Fruit fly (Drosophila melanogaster) whole organism, embryonic: ENCODE measurements around the gene Chd64.

Experiments
- CG16813 ChIP-seq: fragments of 200-800 bp; sonication (Bioruptor generic); IDR thresholded peaks from 3 replicates; pipeline ENCODE4 v1.3.6; 2022; ENCODE audit warnings: missing biosample characterization, missing genetic modification characterization; ENCODE audit not compliant: partially characterized antibody
- CG17359 ChIP-seq: fragments of 200-800 bp; sonication (Bioruptor generic); optimal IDR thresholded peaks from 3 replicates; lab custom pipeline; 2018; ENCODE audit warnings: missing biosample characterization, mild to moderate bottlenecking, missing genetic modification characterization, moderate library complexity
- CG2889 ChIP-seq: fragments of 200-800 bp; sonication (Bioruptor generic); IDR thresholded peaks from 3 replicates; pipeline ENCODE4 v1.3.6; 2022; ENCODE audit warnings: missing biosample characterization, missing genetic modification characterization
- CG31441 ChIP-seq: fragments of 200-800 bp; sonication (Bioruptor generic); IDR thresholded peaks from 2 replicates; pipeline ENCODE4 v1.3.6; 2022; ENCODE audit warnings: missing biosample characterization, missing genetic modification characterization
- CG3407 ChIP-seq: fragments of 200-800 bp; sonication (Bioruptor generic); optimal IDR thresholded peaks from 2 replicates; lab custom pipeline; 2018; ENCODE audit warnings: missing biosample characterization, mild to moderate bottlenecking, missing genetic modification characterization
- CG3726 ChIP-seq: fragments of 200-800 bp; sonication (Bioruptor generic); IDR thresholded peaks from 3 replicates; pipeline ENCODE4, ENCODE4 v1.3.6; 2022; ENCODE audit warnings: missing biosample characterization, missing genetic modification characterization
- CG3838 ChIP-seq: fragments of 200-800 bp; sonication (Bioruptor generic); optimal IDR thresholded peaks from 3 replicates; lab custom pipeline; 2016; ENCODE audit warnings: missing biosample characterization, missing genetic modification characterization
- CG4282 ChIP-seq: fragments of 200-800 bp; sonication (Bioruptor generic); optimal IDR thresholded peaks from 2 replicates; lab custom pipeline; 2016; ENCODE audit warnings: missing biosample characterization, missing genetic modification characterization
- CG6813 ChIP-seq: fragments of 200-800 bp; sonication (Bioruptor generic); optimal IDR thresholded peaks from 2 replicates; lab custom pipeline; 2017; ENCODE audit warnings: missing biosample characterization, missing genetic modification characterization, mild to moderate bottlenecking, moderate library complexity, missing genetic modification reagents
- CG7556 ChIP-seq: fragments of 200-800 bp; sonication (Bioruptor generic); optimal IDR thresholded peaks from 2 replicates; lab custom pipeline; 2017; ENCODE audit warnings: missing biosample characterization, mild to moderate bottlenecking, missing genetic modification characterization
- CG9215 ChIP-seq: fragments of 200-800 bp; sonication (Bioruptor generic); IDR thresholded peaks from 2 replicates; pipeline ENCODE4 v1.3.6; 2022; ENCODE audit warnings: missing biosample characterization, missing genetic modification characterization
- Dad ChIP-seq: fragments of 200-800 bp; sonication (Bioruptor generic); optimal IDR thresholded peaks from 3 replicates; lab custom pipeline; 2016; ENCODE audit warnings: missing biosample characterization, missing genetic modification characterization
- Doc3 ChIP-seq: fragments of 200-800 bp; sonication (Bioruptor generic); IDR thresholded peaks from 3 replicates; pipeline ENCODE4 v1.3.6; 2022; ENCODE audit warnings: missing biosample characterization, missing genetic modification characterization; ENCODE audit not compliant: partially characterized antibody
- Dref ChIP-seq: fragments of 200-800 bp; sonication (Bioruptor generic); IDR thresholded peaks from 2 replicates; pipeline ENCODE4 v1.3.6; 2022; ENCODE audit warnings: missing biosample characterization, missing genetic modification characterization
- Fer3 ChIP-seq: fragments of 200-800 bp; sonication (Bioruptor generic); optimal IDR thresholded peaks from 2 replicates; lab custom pipeline; 2018; ENCODE audit warnings: missing biosample characterization, mild to moderate bottlenecking, missing genetic modification characterization, moderate library complexity
- Gsc ChIP-seq: fragments of 200-800 bp; sonication (Bioruptor generic); IDR thresholded peaks from 2 replicates; pipeline ENCODE4 v1.3.6; 2022; ENCODE audit warnings: missing biosample characterization, missing genetic modification characterization
- H15 ChIP-seq: fragments of 200-800 bp; sonication (Bioruptor generic); IDR thresholded peaks from 3 replicates; pipeline ENCODE4 v1.3.6; 2022; ENCODE audit warnings: missing biosample characterization, missing genetic modification characterization
- Hr39 ChIP-seq: fragments of >200 bp; optimal IDR thresholded peaks from 2 replicates; lab custom pipeline; 2017
- Lpt ChIP-seq: fragments of >200 bp; optimal IDR thresholded peaks from 2 replicates; lab custom pipeline; 2018; ENCODE audit warnings: missing biosample characterization, missing genetic modification characterization
- NC2α ChIP-seq: fragments of 200-800 bp; sonication (Bioruptor generic); optimal IDR thresholded peaks from 2 replicates; lab custom pipeline; 2016; ENCODE audit warnings: missing biosample characterization, missing genetic modification characterization
- NK7.1 ChIP-seq: fragments of 200-800 bp; sonication (Bioruptor generic); optimal IDR thresholded peaks from 3 replicates; lab custom pipeline; 2016; ENCODE audit warnings: missing biosample characterization, missing genetic modification characterization
- Pdp1 ChIP-seq, 2 experiments: fragments of 200-800 bp; sonication (Bioruptor generic); optimal IDR thresholded peaks; 3 replicates each; lab custom pipeline; 2016; ENCODE audit warnings: missing biosample characterization in 2 of 2, missing genetic modification characterization in 2 of 2, mild to moderate bottlenecking in 1 of 2, moderate library complexity in 1 of 2
- Rfx ChIP-seq: fragments of 200-800 bp; sonication (Bioruptor generic); IDR thresholded peaks from 2 replicates; pipeline ENCODE4 v1.3.6; 2022; ENCODE audit warnings: missing biosample characterization, missing genetic modification characterization
- Stat92E ChIP-seq, 3 experiments: fragments of >200 bp in 2 of 3; fragments of 200-800 bp in 1 of 3; sonication (Bioruptor generic) in 1 of 3; optimal IDR thresholded peaks; 2 replicates each; lab custom pipeline; 2017 to 2019; ENCODE audit warnings: missing biosample characterization in 3 of 3, missing genetic modification characterization in 3 of 3, mild to moderate bottlenecking in 1 of 3, moderate library complexity in 1 of 3
- YL-1 ChIP-seq: fragments of 200-800 bp; sonication (Bioruptor generic); optimal IDR thresholded peaks from 3 replicates; lab custom pipeline; 2017; ENCODE audit warnings: missing biosample characterization, mild to moderate bottlenecking, missing genetic modification characterization
- bowl ChIP-seq: fragments of 200-800 bp; sonication (Bioruptor generic); IDR thresholded peaks from 2 replicates; pipeline ENCODE4 v1.3.6; 2022; ENCODE audit warnings: missing biosample characterization, missing genetic modification characterization
- bsh ChIP-seq, 2 experiments: fragments of 200-800 bp; sonication (Bioruptor generic); optimal IDR thresholded peaks; 2 replicates each; lab custom pipeline; 2017 to 2018; ENCODE audit warnings: mild to moderate bottlenecking in 2 of 2, missing biosample characterization in 2 of 2, missing genetic modification characterization in 2 of 2, moderate library complexity in 1 of 2
- dan ChIP-seq: fragments of 200-800 bp; sonication (Bioruptor generic); IDR thresholded peaks from 2 replicates; pipeline ENCODE4 v1.3.6; 2022; ENCODE audit warnings: missing biosample characterization, missing genetic modification characterization
- dimm ChIP-seq: fragments of 200-800 bp; sonication (Bioruptor generic); IDR thresholded peaks from 2 replicates; pipeline ENCODE4 v1.3.6; 2022; ENCODE audit warnings: missing biosample characterization, missing genetic modification characterization
- dmrt99B ChIP-seq: fragments of 200-800 bp; sonication (Bioruptor generic); optimal IDR thresholded peaks from 2 replicates; lab custom pipeline; 2018; ENCODE audit warnings: missing biosample characterization, mild to moderate bottlenecking, missing genetic modification characterization, moderate library complexity
- gcm ChIP-seq: fragments of 200-800 bp; sonication (Bioruptor generic); optimal IDR thresholded peaks from 2 replicates; lab custom pipeline; 2019; ENCODE audit warnings: missing biosample characterization, mild to moderate bottlenecking, missing genetic modification characterization, moderate library complexity
- gcm2 ChIP-seq: fragments of 200-800 bp; sonication (Bioruptor generic); optimal IDR thresholded peaks from 2 replicates; lab custom pipeline; 2016; ENCODE audit warnings: missing biosample characterization, missing genetic modification characterization
- gsb ChIP-seq: fragments of 200-800 bp; sonication (Bioruptor generic); IDR thresholded peaks from 2 replicates; pipeline ENCODE4 v1.3.6; 2022; ENCODE audit warnings: missing biosample characterization, missing genetic modification characterization
- hb ChIP-seq: fragments of 200-800 bp; sonication (Bioruptor generic); IDR thresholded peaks from 3 replicates; pipeline ENCODE4 v1.3.6; 2022; ENCODE audit warnings: missing biosample characterization, missing genetic modification characterization; ENCODE audit not compliant: partially characterized antibody
- knrl ChIP-seq: fragments of 200-800 bp; sonication (Bioruptor generic); IDR thresholded peaks from 3 replicates; pipeline ENCODE4 v1.3.6; 2022; ENCODE audit warnings: missing biosample characterization, missing genetic modification characterization; ENCODE audit not compliant: partially characterized antibody
- oc ChIP-seq: fragments of 200-800 bp; sonication (Bioruptor generic); optimal IDR thresholded peaks from 2 replicates; lab custom pipeline; 2018; ENCODE audit warnings: missing biosample characterization, mild to moderate bottlenecking, missing genetic modification characterization, moderate library complexity
- org-1 ChIP-seq: fragments of 200-800 bp; sonication (Bioruptor generic); optimal IDR thresholded peaks from 2 replicates; lab custom pipeline; 2017; ENCODE audit warnings: missing biosample characterization, missing genetic modification characterization
- otp ChIP-seq: fragments of 200-800 bp; sonication (Bioruptor generic); IDR thresholded peaks from 3 replicates; pipeline ENCODE4, ENCODE4 v1.3.6; 2022; ENCODE audit warnings: missing biosample characterization, missing genetic modification characterization
- peb ChIP-seq: fragments of 200-800 bp; sonication (Bioruptor generic); IDR thresholded peaks from 2 replicates; pipeline ENCODE4 v1.3.6; 2022; ENCODE audit warnings: missing biosample characterization, missing genetic modification characterization
- phol ChIP-seq: fragments of 200-800 bp; sonication (Bioruptor generic); optimal IDR thresholded peaks from 3 replicates; lab custom pipeline; 2018; ENCODE audit warnings: missing biosample characterization, mild to moderate bottlenecking, missing genetic modification characterization, moderate library complexity
- pita ChIP-seq: fragments of 200-800 bp; sonication (Bioruptor generic); optimal IDR thresholded peaks from 2 replicates; lab custom pipeline; 2017; ENCODE audit warnings: missing biosample characterization, mild to moderate bottlenecking, missing genetic modification characterization
- run ChIP-seq: fragments of 200-800 bp; sonication (Bioruptor generic); optimal IDR thresholded peaks from 3 replicates; lab custom pipeline; 2018; ENCODE audit warnings: missing biosample characterization, mild to moderate bottlenecking, missing genetic modification characterization
- sens ChIP-seq: fragments of 200-800 bp; sonication (Bioruptor generic); peaks from one replicate; lab custom pipeline; 2016; ENCODE audit warnings: missing biosample characterization, missing genetic modification characterization
- shn ChIP-seq: fragments of 200-800 bp; sonication (Bioruptor generic); optimal IDR thresholded peaks from 3 replicates; lab custom pipeline; 2016; ENCODE audit warnings: missing biosample characterization, missing genetic modification characterization
- sisA ChIP-seq: fragments of 200-800 bp; sonication (Bioruptor generic); IDR thresholded peaks from 2 replicates; pipeline ENCODE4 v1.3.6; 2022; ENCODE audit warnings: missing biosample characterization, missing genetic modification characterization
- stwl ChIP-seq: fragments of 200-800 bp; sonication (Bioruptor generic); optimal IDR thresholded peaks from 3 replicates; lab custom pipeline; 2018; ENCODE audit warnings: missing biosample characterization, mild to moderate bottlenecking, missing genetic modification characterization, moderate library complexity
- tna ChIP-seq: fragments of 200-800 bp; sonication (Bioruptor generic); IDR thresholded peaks from 2 replicates; pipeline ENCODE4 v1.3.6; 2022; ENCODE audit warnings: missing biosample characterization, missing genetic modification characterization; ENCODE audit not compliant: partially characterized antibody
- wek ChIP-seq: fragments of 200-800 bp; sonication (Bioruptor generic); optimal IDR thresholded peaks from 3 replicates; lab custom pipeline; 2018; ENCODE audit warnings: missing biosample characterization, mild to moderate bottlenecking, missing genetic modification characterization, moderate library complexity
- zen2 ChIP-seq: fragments of 200-800 bp; sonication (Bioruptor generic); IDR thresholded peaks from 3 replicates; pipeline ENCODE4 v1.3.6; 2022; ENCODE audit warnings: missing biosample characterization, missing genetic modification characterization; ENCODE audit not compliant: partially characterized antibody

Gene Chd64

dm6 chr3L:4133724-4134678 lies 11.8 kb upstream of the Chd64 start, which contains the start of gene ens (continued):
- TF ChIP-seq bsh (GFP tag; optimal IDR thresholded peaks at IDR 0.05; lab: Kevin White, UChicago) (no peak), Lpt (no peak), Rfx (GFP tag; lab: Robert Waterston, UW) (0 out of 2 replicates have a peak, but pooled peaks have one; percentile 21), Pdp1 (GFP tag; optimal IDR thresholded peaks at IDR 0.05; lab: Kevin White, UChicago) (peak in 1 of 2 experiments; percentile 51), org-1 (GFP tag; lab: Kevin White, UChicago) (no peak), zen2 (GFP tag; lab: Robert Waterston, UW) (no peak), stwl (peak; percentile 38), gcm (no peak), YL-1 (GFP tag; lab: Kevin White, UChicago) (peak; percentile 78), pita (GFP tag; lab: Kevin White, UChicago) (no peak), CG4282 (GFP tag; lab: Kevin White, UChicago) (no peak), NK7.1 (GFP tag; lab: Kevin White, UChicago) (no peak), H15 (no peak), CG9215 (GFP tag; lab: Robert Waterston, UW) (no peak), dan (GFP tag; lab: Robert Waterston, UW) (no peak), CG6813 (GFP tag; lab: Kevin White, UChicago) (no peak), wek (GFP tag; lab: Kevin White, UChicago) (no peak), Dad (GFP tag; lab: Kevin White, UChicago) (no peak), CG3726 (GFP tag; lab: Robert Waterston, UW) (no peak), Doc3 (GFP tag; lab: Robert Waterston, UW) (no peak), CG17359 (tag; lab: Kevin White, UChicago) (no peak), Fer3 (tag; lab: Kevin White, UChicago) (no peak), otp (GFP tag; lab: Robert Waterston, UW) (no peak), CG16813 (no peak), CG7556 (GFP tag; lab: Kevin White, UChicago) (no peak), tna (no peak), shn (no peak), knrl (GFP tag; lab: Robert Waterston, UW) (0 out of 3 replicates have a peak, but pooled peaks have one; percentile 25), CG31441 (GFP tag; lab: Robert Waterston, UW) (no peak), CG3838 (GFP tag; lab: Kevin White, UChicago) (no peak), Gsc (GFP tag; lab: Robert Waterston, UW) (no peak), gcm2 (GFP tag; lab: Kevin White, UChicago) (no peak), Dref (GFP tag; lab: Robert Waterston, UW) (peak; percentile 35; the same call in 1 of the 2 replicates), phol (tag; lab: Kevin White, UChicago) (peak; percentile 72), Stat92E (GFP tag; optimal IDR thresholded peaks at IDR 0.05; lab: Kevin White, UChicago) (peak in 1 of 3 experiments; percentile 76), dmrt99B (tag; lab: Kevin White, UChicago) (no peak), CG2889 (GFP tag; lab: Robert Waterston, UW) (no peak), dimm (GFP tag; lab: Robert Waterston, UW) (no peak), hb (no peak), CG3407 (no peak), sisA (GFP tag; lab: Robert Waterston, UW) (no peak), gsb (no peak), oc (no peak), run (tag; lab: Kevin White, UChicago) (peak; percentile 14), bowl (GFP tag; lab: Robert Waterston, UW) (no peak), NC2α (GFP tag; lab: Kevin White, UChicago) (no peak), Hr39 (lab: Kevin White, UChicago) (no peak), peb (GFP tag; lab: Robert Waterston, UW) (no peak), sens (GFP tag; lab: Kevin White, UChicago) (peak; percentile 82)
